Fruit fly (Drosophila melanogaster): Measurements from ENCODE around the gene Arfrp1.

DNA sequence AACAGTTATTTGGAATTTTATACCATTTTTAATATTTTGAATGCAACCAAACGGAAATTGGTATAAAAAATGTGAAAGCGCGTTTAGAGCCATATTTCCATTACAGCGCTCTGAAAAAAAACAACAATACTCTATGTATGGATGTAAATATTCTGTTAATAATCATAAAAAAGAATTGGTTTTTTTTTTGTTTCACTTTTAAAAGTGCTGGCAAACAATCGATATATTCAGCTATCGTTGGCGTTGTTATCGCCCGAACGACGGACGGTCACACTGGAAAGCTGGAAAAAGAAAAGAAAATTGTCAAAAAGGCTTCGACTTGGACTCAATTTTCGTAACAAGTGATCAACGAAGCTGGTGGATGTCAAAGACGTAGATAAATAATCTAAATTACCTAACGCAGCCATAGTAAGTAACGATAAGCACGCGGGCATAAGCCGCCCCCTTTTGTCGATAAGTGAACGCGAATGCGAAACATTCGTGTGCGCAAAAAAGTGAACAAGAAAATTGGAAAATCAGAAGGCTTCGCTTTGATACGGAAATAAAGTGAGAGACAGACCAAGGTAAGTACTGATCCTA is 35.4 kb downstream of the Arfrp1 start, which contains the start of gene CG7065:
- TF ChIP-seq CG8388 (GFP tag; optimal IDR thresholded peaks at IDR 0.05) (no peak), usp (GFP tag; optimal IDR thresholded peaks at IDR 0.05) (no peak), odd (GFP tag; optimal IDR thresholded peaks at IDR 0.05) (no peak), psq (GFP tag; optimal IDR thresholded peaks at IDR 0.05) (no peak), lilli (GFP tag; optimal IDR thresholded peaks at IDR 0.05) (no peak), tap (tag; optimal IDR thresholded peaks at IDR 0.05) (no peak), gsb-n (tag; optimal IDR thresholded peaks at IDR 0.05) (no peak), CG17328 (GFP tag; IDR thresholded peaks at IDR 0.05) (no peak)

All from whole organism, embryonic.